Worm (Caenorhabditis elegans): Measurements from ENCODE around the gene F37C4.4.

ce11 chrIV:3824720-3825119 lies 42.4 kb upstream of the F37C4.4 start:
- TF ChIP-seq xbp-1 (tag; optimal IDR thresholded peaks at IDR 0.05) (peak; percentile 9), ceh-63 (GFP tag; optimal IDR thresholded peaks at IDR 0.05) (no peak), mdl-1 (tag; optimal IDR thresholded peaks at IDR 0.05) (peak in 1 of 2 experiments; percentile 23), ztf-4 (tag; optimal IDR thresholded peaks at IDR 0.05) (no peak), lsy-2 (tag; optimal IDR thresholded peaks at IDR 0.05) (peak; percentile 10 to 20), unc-62 (GFP tag; optimal IDR thresholded peaks at IDR 0.05) (no peak), ceh-90 (tag; optimal IDR thresholded peaks at IDR 0.05) (no peak), ztf-11 (tag; optimal IDR thresholded peaks at IDR 0.05) (no peak), aha-1 (tag; optimal IDR thresholded peaks at IDR 0.05) (no peak), C16A3.4 (tag; optimal IDR thresholded peaks at IDR 0.05) (no peak), lin-35 (GFP tag; optimal IDR thresholded peaks at IDR 0.05) (peak in 1 of 2 experiments; percentile 15)

Measured in whole organism, L1 larva.